Fruit fly (Drosophila melanogaster) S2 (cell line): ENCODE results near the gene CG13928.
A peak's percentile ranks its signal among the peaks of the same experiment; 100 is the strongest.

Experiments
- CG8478 ChIP-seq: fragments of >200 bp; optimal IDR thresholded peaks from 2 replicates; lab custom pipeline; 2018
- CTCF ChIP-seq, 2 experiments: fragments of >200 bp; optimal IDR thresholded peaks; 2 replicates each; lab custom pipeline; 2018

The CG13928 gene

DNA sequence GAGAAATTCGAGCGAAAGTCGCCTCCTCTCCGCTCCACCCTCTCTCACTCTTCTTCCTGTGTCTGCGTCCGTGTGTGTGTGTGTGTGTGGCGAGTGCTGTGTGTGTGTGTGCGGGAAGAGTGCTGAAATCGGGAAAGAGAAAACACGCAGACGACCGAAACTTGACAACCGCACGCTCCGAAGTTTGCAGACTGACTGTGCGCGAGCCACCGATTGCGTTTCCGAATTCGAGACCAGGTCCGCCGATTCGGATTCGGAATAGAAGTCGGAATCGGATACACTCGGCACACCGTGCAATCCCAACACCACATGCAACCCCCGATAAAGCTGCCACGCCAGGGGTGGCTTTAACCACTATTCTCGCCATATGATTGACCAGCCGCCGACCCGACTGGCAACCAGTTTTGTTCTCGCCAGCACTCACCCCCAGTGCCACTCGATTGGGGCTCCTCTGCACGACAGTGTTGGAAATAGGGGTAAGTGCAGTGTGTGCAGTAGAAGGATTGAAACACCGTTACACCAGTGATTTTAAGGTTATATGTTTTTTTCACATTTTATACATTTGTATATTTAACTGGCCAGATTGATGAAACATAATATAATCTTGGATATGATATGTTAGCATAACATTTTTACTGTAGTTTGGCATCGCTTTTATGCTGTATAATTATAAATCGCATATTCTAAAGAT, at the start of gene CG13928:
Gene CG13928, minus strand, starts transcription at position 202 of the 691 bp plus-strand sequence.
- TF ChIP-seq CTCF (optimal IDR thresholded peaks at IDR 0.05; lab: Kevin White, UChicago) (no peak), CG8478 (no peak)

DNA sequence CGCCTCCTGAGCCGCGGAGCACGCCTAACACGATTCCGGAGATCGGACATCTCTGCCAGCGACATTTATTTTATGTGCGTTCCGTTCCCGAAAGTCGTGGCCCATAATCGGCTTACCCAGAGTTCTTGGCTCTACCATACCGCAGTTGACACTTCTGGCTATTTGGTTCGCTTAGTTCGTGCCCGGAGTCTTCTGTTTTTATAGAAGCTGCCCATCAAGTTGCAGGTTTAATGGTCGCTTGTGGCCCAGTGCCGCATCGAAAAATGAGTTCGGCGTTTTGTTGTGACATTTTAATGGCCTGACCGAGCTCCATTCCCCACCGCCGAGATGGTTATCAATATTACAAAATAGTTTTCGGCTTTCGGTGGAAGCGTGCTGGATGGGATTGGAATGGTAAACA, 48.0 kb upstream of the CG13928 start:
- TF ChIP-seq CTCF (optimal IDR thresholded peaks at IDR 0.05; lab: Kevin White, UChicago): no peak
- TF ChIP-seq CG8478: no peak

DNA sequence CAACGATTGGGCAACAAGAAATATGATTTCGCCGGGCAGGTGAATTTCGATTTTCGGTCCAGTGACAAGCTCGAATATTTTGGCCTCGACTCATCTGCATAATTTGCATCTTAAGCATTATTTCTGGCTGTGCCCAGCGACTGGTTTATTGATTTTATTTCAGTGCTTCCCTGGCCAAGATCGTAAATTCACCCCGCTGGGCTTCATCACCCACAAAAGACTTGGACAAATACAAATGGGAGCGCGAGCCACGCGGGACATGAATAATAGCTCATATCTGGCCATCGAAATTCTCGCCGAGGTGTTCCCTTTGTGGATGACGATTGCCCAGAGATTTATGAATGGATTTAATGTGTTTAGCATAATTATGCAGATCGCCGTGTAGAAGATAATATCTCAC, 47.1 kb upstream of the CG13928 start:
- TF ChIP-seq CG8478 (no peak), CTCF (optimal IDR thresholded peaks at IDR 0.05; lab: Kevin White, UChicago) (no peak)

DNA sequence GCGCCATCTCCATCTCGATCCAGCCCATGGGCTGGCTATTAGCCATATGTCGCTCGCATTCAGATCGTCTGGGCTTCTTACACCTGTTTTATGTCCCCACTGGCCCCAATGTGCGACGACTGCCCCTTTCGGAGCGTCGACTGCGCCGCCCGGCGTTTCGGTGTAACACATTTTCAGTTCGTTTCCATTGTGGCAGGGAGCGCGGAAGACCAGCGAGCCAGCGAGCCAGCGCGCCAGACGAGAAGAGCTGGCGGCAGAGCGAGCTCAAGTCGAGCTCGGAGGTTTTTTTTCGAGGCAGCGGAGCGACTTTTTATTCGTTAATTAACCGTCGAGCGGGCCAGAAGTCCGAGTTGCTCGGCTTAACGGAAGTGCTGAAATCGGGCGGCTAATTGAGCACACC, 46.2 kb upstream of the CG13928 start, which contains the start of gene CG7991:
Gene CG7991, plus strand, starts transcription at position 329 of the 400 bp plus-strand sequence.
- TF ChIP-seq CG8478 (no peak), CTCF (optimal IDR thresholded peaks at IDR 0.05; lab: Kevin White, UChicago) (no peak)

DNA sequence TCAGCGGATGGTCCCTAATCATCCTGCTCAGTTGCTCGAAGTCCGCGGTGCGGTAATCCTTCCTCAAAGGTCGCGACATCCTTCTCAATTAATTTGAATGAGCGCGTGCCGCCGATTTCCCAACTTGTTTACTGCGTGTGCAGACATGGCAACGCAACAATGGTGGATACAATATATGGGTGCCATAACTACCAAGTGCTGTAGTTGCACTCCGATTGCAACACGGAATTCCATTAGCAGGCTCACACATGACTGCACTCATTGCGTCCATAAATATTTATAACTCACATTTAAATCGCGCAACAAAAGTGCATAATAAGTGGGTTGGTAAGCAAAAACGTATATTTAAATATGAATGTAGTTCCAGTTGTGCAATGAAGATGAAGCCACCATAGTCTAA, 44.5 kb upstream of the CG13928 start, which contains the start of gene CG13930:
Gene CG13930, minus strand, starts transcription at position 101 of the 400 bp plus-strand sequence.
- TF ChIP-seq CTCF (optimal IDR thresholded peaks at IDR 0.05; lab: Kevin White, UChicago) (no peak), CG8478 (no peak)

DNA sequence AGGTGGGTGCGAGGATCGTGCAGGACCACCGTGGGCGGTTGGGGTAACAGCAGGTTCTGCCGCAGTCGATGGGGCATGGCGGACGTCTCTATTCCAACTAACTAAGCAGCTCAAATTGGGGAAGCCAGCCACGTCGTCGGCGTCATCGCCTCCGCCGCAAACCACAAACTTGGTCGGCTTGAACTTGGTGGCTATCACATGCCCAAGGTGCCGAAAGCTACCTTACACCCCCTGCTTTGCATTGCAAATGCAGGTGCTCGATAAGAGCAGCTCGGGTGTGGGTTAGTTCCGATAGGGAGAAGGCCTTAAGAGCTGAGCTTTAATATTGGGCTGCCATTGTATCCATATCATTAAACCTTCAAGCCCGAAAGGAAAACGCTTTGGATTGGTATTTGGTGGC, 41.8 kb upstream of the CG13928 start, which contains the start of gene RabX5:
Gene RabX5, minus strand, starts transcription at position 101 of the 400 bp plus-strand sequence.
- TF ChIP-seq CG8478: no peak
- TF ChIP-seq CTCF (optimal IDR thresholded peaks at IDR 0.05; lab: Kevin White, UChicago): no peak

DNA sequence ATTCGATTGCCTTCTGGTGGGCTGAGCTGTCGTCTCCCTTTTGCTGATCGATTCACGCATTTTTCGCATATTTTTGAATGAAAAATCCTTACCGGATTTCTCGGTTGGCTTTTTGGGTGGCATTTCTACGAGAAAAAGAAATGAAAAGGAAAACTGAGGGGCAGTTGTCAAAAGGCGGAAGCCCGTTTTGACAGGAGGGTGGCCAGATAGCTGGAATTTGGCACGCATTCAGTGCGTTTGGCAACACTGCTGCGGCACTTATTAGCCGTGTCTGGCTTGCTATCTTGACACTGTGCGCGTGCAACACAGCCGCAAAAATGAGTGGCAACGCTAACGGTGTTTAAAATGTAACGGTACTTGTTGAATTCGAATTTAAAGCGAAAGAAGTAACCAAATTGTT, 40.3 kb upstream of the CG13928 start, which contains the start of gene RpL23A:
Gene RpL23A, minus strand, starts transcription at position 151 of the 400 bp plus-strand sequence.
- TF ChIP-seq CG8478: no peak
- TF ChIP-seq CTCF (optimal IDR thresholded peaks at IDR 0.05; lab: Kevin White, UChicago): peak; percentile 72 to 74

DNA sequence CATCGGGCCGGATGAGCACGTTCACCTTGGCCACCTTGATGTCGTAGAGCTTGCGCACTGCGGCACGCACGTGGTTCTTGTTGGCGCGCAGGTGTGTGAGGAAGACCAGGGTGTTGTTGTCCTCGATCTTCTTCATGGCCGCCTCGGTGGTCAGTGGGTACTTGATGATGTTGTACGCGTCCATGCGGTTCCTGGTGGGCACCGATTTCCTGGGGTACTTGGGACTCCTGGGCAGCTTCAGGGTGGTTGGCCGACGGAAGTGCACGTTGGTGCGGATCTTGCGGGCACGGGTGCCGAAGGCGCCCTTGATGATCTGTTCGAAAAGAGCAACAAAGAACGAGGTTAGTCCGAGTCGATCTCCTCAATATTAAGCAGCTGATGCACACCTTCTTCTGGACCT, 39.2 kb upstream of the CG13928 start:
- no peak for TF ChIP-seq CTCF (optimal IDR thresholded peaks at IDR 0.05; lab: Kevin White, UChicago)
- no peak for TF ChIP-seq CG8478

DNA sequence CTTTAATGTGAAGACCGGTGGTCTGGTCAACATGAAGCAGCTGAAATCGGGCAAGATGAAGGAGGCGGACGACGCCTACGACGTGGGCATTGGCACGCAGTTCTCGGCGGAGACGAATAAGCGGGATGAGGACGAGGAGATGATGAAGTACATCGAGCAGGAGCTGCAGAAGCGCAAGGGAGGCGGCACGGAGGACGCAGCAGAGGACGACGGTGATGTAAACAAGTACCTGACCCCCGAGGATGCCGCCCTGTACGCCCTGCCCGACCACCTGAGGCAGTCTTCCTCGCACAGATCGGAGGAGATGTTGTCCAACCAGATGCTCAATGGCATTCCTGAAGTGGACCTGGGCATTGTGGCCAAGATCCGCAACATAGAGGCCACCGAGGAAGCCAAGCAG, 37.4 kb upstream of the CG13928 start:
- TF ChIP-seq CG8478 (no peak), CTCF (optimal IDR thresholded peaks at IDR 0.05; lab: Kevin White, UChicago) (no peak)

DNA sequence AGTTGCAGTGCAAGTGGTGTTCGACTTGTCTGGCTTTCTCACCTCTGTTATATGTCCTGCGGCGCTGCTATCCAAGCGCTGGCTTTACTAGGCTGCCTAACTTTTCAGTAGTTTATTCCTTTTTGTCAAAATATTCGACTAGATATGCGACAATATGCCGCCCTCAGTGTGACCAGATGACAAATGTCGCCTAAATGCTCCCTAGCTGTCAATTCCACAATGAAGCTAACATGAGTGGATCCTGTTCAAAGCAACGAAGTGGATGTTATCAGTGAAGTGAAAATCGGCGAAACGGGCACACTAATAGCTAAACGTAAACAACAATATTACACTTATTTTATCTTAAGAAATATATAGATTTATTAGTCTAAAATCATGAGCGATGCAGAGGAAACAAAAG, 36.7 kb upstream of the CG13928 start, which contains the start of the genes Srrm234 and CG7974:
Gene Srrm234, minus strand, starts transcription at position 189 of the 400 bp plus-strand sequence.
Gene CG7974, plus strand, starts transcription at position 263 of the 400 bp plus-strand sequence.
- no peak for TF ChIP-seq CTCF (optimal IDR thresholded peaks at IDR 0.05; lab: Kevin White, UChicago)
- no peak for TF ChIP-seq CG8478

DNA sequence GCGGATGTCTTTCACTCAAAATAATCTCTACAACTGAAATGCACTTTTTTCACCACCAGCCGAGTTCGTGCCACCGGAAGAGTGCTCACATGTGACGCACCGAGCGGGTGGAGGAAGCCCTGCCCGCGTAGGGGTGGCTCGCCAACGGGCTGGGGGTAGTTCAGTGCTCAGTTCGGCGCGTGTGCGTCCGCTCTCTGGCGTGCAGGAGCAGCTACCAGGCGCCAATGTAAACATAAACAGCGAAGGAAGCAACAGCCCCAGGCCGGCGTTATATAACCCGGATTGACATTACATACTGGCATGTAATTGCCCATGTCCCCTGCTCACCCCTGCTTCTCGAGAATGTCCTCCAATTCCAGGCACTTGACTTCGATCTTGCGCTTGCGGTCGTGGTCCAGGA, 36.0 kb upstream of the CG13928 start:
- TF ChIP-seq CTCF (optimal IDR thresholded peaks at IDR 0.05; lab: Kevin White, UChicago) (no peak), CG8478 (no peak)

DNA sequence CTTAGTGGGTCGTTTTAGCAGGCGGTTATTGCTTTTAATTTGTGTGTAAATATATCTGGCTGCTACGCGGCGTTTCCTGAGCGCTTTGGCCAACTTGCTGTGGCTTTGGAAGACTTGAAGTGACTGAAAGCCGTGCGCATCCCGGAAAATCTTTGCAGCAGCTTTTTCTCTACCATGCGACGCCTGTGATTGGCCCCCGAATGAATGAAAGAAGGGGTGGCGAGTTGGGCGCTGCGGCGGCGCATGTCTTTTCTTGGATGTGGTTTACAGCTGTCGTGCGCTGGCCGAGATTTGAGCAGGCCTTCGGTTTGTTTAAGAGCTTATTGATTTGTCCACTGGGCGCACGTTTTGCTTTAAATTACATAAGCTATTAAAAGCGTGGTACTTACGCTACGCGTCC, 35.4 kb upstream of the CG13928 start:
- TF ChIP-seq CG8478 (no peak), CTCF (optimal IDR thresholded peaks at IDR 0.05; lab: Kevin White, UChicago) (no peak)

DNA sequence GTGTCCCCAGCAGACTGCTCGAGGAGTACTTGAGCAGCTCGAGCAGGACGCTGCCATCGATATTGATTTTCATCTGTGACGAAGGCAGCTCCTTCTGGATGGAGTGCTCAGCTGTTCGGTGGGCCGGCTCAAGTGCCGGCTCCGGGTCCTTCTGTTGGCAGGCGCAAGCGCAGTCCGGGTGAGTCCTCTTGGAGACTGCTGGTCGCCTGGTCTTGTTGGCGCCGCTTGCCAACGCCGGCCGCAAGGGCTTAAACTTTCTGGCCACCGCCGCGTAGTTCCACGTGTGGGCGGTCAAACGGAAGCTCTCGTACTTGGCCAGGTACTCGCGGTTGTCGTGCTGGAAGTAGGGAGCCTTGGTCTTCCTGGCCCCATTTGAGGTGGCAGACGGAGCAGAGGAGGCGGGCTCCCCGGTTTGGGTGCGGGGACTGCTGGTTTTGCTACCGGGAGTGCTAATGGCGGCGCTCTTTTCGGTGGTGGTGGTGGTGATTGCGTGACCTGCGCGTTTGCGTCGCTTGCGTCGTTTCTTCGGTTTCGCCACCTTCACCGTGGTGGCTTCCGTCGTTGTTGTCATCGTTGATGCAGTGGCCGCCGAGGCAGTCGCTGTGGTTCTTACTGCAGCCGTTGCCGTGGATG, 33.7 kb upstream of the CG13928 start:
- no peak for TF ChIP-seq CTCF (optimal IDR thresholded peaks at IDR 0.05; lab: Kevin White, UChicago)
- TF ChIP-seq CG8478: no peak

DNA sequence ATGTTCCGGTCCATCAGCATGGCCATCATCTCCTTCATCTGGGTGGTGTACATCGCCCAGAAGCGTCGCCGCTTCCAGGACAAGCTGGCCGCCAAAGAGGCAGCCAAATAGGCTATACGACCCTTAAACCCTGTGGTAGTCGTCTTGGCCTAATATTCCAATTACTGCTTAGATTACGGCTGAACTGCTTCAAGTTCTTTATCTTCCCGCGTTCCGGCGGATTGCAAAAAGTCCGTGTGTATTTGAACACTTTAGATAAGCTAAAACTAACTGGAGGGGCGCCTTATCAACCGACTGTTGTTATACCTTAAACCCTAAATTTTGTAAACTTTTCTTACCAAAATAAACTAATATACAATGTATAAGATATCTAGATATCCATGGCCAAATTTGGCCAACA, 25.6 kb upstream of the CG13928 start:
- no peak for TF ChIP-seq CTCF (optimal IDR thresholded peaks at IDR 0.05; lab: Kevin White, UChicago)
- TF ChIP-seq CG8478: no peak

DNA sequence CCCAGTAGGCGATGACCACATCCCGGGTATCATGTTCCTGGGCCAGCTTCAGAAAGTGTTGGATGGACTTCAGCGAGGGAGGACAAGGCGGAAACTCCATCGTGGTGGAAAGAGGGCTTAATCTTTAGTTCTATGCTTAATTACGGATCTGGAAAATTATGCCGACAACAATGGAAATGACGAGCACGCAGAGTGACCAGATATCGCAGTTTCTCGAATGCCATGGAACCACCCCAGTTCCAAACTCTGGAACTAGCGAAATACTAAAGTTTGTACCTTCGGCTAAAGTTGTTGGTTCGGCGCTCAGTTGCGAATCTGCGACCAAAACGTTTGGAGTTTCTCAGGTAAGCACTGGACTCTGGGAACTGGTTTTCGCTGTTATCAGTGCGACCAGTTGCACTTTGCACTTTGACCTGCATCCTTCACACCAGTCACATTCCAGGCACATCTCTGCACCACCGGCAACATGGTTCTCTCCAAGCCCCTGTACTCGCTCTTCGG, 24.6 kb upstream of the CG13928 start, which contains the start of the genes CG7970 and Vta1:
Gene CG7970, plus strand, starts transcription at position 51 of the 501 bp plus-strand sequence.
Gene Vta1, minus strand, starts transcription at position 201 of the 501 bp plus-strand sequence.
- TF ChIP-seq CTCF (optimal IDR thresholded peaks at IDR 0.05; lab: Kevin White, UChicago) (peak in 1 of 2 experiments; percentile 22), CG8478 (no peak)

DNA sequence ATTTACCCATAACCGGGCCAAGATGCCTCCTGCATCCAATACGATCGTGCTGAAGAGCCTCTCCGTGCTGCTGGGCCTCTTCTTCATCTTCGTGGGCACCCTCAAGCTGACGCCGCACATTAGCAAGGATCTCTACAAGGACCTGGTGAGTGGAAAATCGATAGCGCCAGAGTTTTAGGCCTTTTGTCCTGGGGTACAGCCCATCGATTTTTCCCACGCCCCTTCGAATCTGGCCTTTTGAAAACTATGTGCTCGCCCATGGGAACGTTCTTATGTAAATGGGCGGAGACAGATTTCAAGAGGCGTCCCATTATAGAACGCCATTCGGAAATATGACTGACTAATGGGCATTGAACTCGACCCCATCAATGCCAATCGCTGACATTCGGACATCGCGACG, 21.2 kb upstream of the CG13928 start:
- TF ChIP-seq CTCF (optimal IDR thresholded peaks at IDR 0.05; lab: Kevin White, UChicago) (no peak), CG8478 (no peak)
